Worm (Caenorhabditis elegans) whole organism, early embryonic: Measurements from ENCODE around the gene F19B6.10.

Experiments
- B0310.2 ChIP-seq: sonication (generic microtip); optimal IDR thresholded peaks from 2 replicates; lab custom pipeline; 2016; ENCODE audit warnings: mild to moderate bottlenecking, missing genetic modification characterization, missing compliant biosample characterization
- F13C5.2 ChIP-seq: sonication (generic microtip); optimal IDR thresholded peaks from 2 replicates; lab custom pipeline; 2017; ENCODE audit warnings: mild to moderate bottlenecking, missing genetic modification characterization, inconsistent platforms, missing compliant biosample characterization
- aly-1 ChIP-seq: sonication (generic microtip); optimal IDR thresholded peaks from 2 replicates; lab custom pipeline; 2016; ENCODE audit warnings: missing genetic modification characterization, missing compliant biosample characterization
- ama-1 ChIP-seq: fragments of 150-350 bp; optimal IDR thresholded peaks from 2 replicates; lab custom pipeline; 2014
- ceh-13 ChIP-seq: fragments of 200-800 bp; sonication (Bioruptor generic); optimal IDR thresholded peaks from 2 replicates; lab custom pipeline; 2018; ENCODE audit warnings: mild to moderate bottlenecking, missing genetic modification characterization, missing compliant biosample characterization
- ceh-36 ChIP-seq: sonication (generic microtip); optimal IDR thresholded peaks from 2 replicates; lab custom pipeline; 2016; ENCODE audit warnings: missing genetic modification characterization, inconsistent platforms, missing compliant biosample characterization
- ets-7 ChIP-seq: sonication (generic microtip); optimal IDR thresholded peaks from 2 replicates; lab custom pipeline; 2016; ENCODE audit warnings: missing genotype, missing genetic modification characterization, missing compliant biosample characterization
- flt-1 ChIP-seq: fragments of 200-800 bp; sonication (Bioruptor generic); IDR thresholded peaks from 2 replicates; pipeline ENCODE4 v1.3.6; 2022; ENCODE audit warnings: missing genetic modification characterization, missing compliant biosample characterization
- hmbx-1 ChIP-seq: sonication (generic microtip); optimal IDR thresholded peaks from 2 replicates; lab custom pipeline; 2016; ENCODE audit warnings: mild to moderate bottlenecking, missing genetic modification characterization, missing compliant biosample characterization
- hmg-4 ChIP-seq: fragments of 200-800 bp; sonication (Bioruptor generic); optimal IDR thresholded peaks from 2 replicates; lab custom pipeline; 2018; ENCODE audit warnings: mild to moderate bottlenecking, missing genetic modification characterization, missing compliant biosample characterization
- hnd-1 ChIP-seq: sonication (generic microtip); optimal IDR thresholded peaks from 2 replicates; lab custom pipeline; 2016; ENCODE audit warnings: missing genetic modification characterization, missing compliant biosample characterization
- pes-1 ChIP-seq: fragments of 200-800 bp; sonication (Bioruptor generic); IDR thresholded peaks from 2 replicates; pipeline ENCODE4 v1.3.6; 2022; ENCODE audit warnings: missing genetic modification reagents, missing genetic modification characterization, missing compliant biosample characterization
- scrt-1 ChIP-seq: fragments of 200-800 bp; sonication (Bioruptor generic); IDR thresholded peaks from 2 replicates; pipeline ENCODE4 v1.3.6; 2022; ENCODE audit warnings: missing genetic modification characterization, missing compliant biosample characterization
- sea-1 ChIP-seq: fragments of 200-800 bp; sonication (Bioruptor generic); conservative IDR thresholded peaks from 2 replicates; pipeline ENCODE4 v1.3.6; 2022; ENCODE audit warnings: missing genetic modification characterization, missing compliant biosample characterization
- tbx-11 ChIP-seq: fragments of 200-800 bp; sonication (Bioruptor generic); IDR thresholded peaks from 2 replicates; pipeline ENCODE4 v1.3.6; 2022; ENCODE audit warnings: missing genetic modification characterization, missing compliant biosample characterization
- tbx-37 ChIP-seq: fragments of 200-800 bp; sonication (Bioruptor generic); conservative IDR thresholded peaks from 2 replicates; pipeline ENCODE4 v1.3.6; 2022; ENCODE audit warnings: missing genetic modification reagents, missing genetic modification characterization, missing compliant biosample characterization
- tra-4 ChIP-seq: sonication (generic microtip); optimal IDR thresholded peaks from 2 replicates; lab custom pipeline; 2017; ENCODE audit warnings: missing genetic modification characterization, missing compliant biosample characterization

Gene F19B6.10

ce11 chrIV:12385061-12385460 is 48.1 kb downstream of the F19B6.10 start, which contains the start of gene F28D1.6:
F28D1.6 (minus strand) TSS chrIV:12385161.
- TF ChIP-seq ets-7 (tag; lab: Kevin White, UChicago) (no peak), tbx-37 (no peak), hnd-1 (no peak), tbx-11 (GFP tag; lab: Robert Waterston, UW) (no peak), ama-1 (lab: Kevin White, UChicago) (no peak), aly-1 (tag; lab: Kevin White, UChicago) (no peak), sea-1 (GFP tag; lab: Robert Waterston, UW) (no peak), B0310.2 (tag; lab: Kevin White, UChicago) (no peak), tra-4 (tag; lab: Kevin White, UChicago) (no peak), pes-1 (GFP tag; lab: Robert Waterston, UW) (no peak), flt-1 (GFP tag; lab: Robert Waterston, UW) (no peak), F13C5.2 (tag; lab: Kevin White, UChicago) (no peak), ceh-13 (GFP tag; lab: Kevin White, UChicago) (no peak), scrt-1 (GFP tag; lab: Robert Waterston, UW) (no peak), hmbx-1 (tag; lab: Kevin White, UChicago) (no peak), ceh-36 (tag; lab: Kevin White, UChicago) (no peak), hmg-4 (GFP tag; lab: Kevin White, UChicago) (no peak)
